Fruit fly (Drosophila melanogaster): Measurements from ENCODE around the gene CG1571.

DNA sequence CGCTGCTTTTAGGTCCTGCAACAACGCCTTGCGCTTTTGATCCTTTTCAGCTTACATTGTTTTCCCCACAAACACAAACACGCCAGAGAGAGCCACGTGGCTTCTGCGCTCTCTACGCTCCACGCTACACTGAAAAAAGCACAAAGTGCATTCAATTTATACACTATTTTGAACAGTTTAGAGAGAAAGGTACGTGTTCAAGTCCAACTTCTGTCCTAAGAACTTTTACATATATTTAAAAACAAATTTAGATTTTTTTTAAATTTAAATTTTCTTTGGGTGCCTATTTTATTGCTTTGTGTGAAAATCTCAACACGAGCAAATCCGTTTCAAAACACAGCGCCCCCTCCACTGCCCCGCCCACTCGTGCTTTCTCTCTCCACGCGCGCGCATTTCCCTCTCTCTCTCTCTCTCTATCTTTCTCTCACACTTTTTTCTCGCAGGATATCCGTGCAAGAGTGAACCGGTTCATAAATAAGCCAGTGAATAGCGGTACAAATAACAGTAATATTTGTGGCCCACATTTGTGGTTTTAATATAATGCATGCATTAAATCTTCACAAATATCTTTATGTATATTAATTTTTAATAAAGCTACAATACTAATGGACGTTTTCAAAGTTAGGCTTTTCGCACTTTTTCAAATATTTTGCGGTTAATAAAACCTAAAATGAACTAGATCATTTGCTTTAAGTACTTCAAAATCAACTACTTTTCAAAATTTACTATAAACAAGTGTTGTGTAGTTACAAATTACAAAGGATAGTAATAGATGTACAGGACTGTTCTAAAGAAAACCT is 24.5 kb downstream of the CG1571 start:
- TF ChIP-seq psq (optimal IDR thresholded peaks at IDR 0.05), result no peak
- TF ChIP-seq Sin3A (optimal IDR thresholded peaks at IDR 0.05), result no peak
- no peak for TF ChIP-seq h (optimal IDR thresholded peaks at IDR 0.05)
- no peak for TF ChIP-seq insv (optimal IDR thresholded peaks at IDR 0.05)
